Worm (Caenorhabditis elegans) whole organism, late embryonic: ENCODE measurements around the gene F36H1.11.

Experiments used
- C08G9.2 ChIP-seq: sonication (generic microtip); optimal IDR thresholded peaks from 2 replicates; lab custom pipeline; 2016; ENCODE audit warnings: mild to moderate bottlenecking, missing genetic modification characterization, moderate library complexity, missing compliant biosample characterization
- C38D4.7 ChIP-seq: fragments of 200-800 bp; sonication (Bioruptor generic); optimal IDR thresholded peaks from 2 replicates; lab custom pipeline; 2018; ENCODE audit warnings: mild to moderate bottlenecking, missing genetic modification characterization, moderate library complexity, missing compliant biosample characterization
- F13H6.1 ChIP-seq: sonication (generic microtip); optimal IDR thresholded peaks from 2 replicates; lab custom pipeline; 2016; ENCODE audit warnings: missing genetic modification characterization, missing compliant biosample characterization
- K02D7.2 ChIP-seq: sonication (generic microtip); optimal IDR thresholded peaks from 2 replicates; lab custom pipeline; 2017; ENCODE audit warnings: mild to moderate bottlenecking, missing genetic modification characterization, missing compliant biosample characterization
- Y22D7AL.16 ChIP-seq: sonication (generic microtip); optimal IDR thresholded peaks from 2 replicates; lab custom pipeline; 2016; ENCODE audit warnings: missing genetic modification characterization, missing compliant biosample characterization
- ama-1 ChIP-seq: fragments of 150-350 bp; optimal IDR thresholded peaks from 2 replicates; lab custom pipeline; 2014
- ceh-14 ChIP-seq: sonication (generic microtip); optimal IDR thresholded peaks from 2 replicates; lab custom pipeline; 2016; ENCODE audit warnings: missing genotype, missing genetic modification characterization, missing compliant biosample characterization
- ceh-19 ChIP-seq: fragments of 200-800 bp; sonication (Bioruptor generic); optimal IDR thresholded peaks from 2 replicates; lab custom pipeline; 2018; ENCODE audit warnings: mild to moderate bottlenecking, missing genetic modification characterization, missing compliant biosample characterization
- ceh-22 ChIP-seq: sonication (generic microtip); optimal IDR thresholded peaks from 2 replicates; lab custom pipeline; 2017; ENCODE audit warnings: missing biosample characterization, missing genetic modification characterization
- ceh-30 ChIP-seq: fragments of 150-350 bp; optimal IDR thresholded peaks from 2 replicates; lab custom pipeline; 2014; ENCODE audit warnings: missing biosample characterization, missing genetic modification characterization
- ceh-31 ChIP-seq: sonication (generic microtip); optimal IDR thresholded peaks from 2 replicates; lab custom pipeline; 2016; ENCODE audit warnings: missing genetic modification characterization, missing compliant biosample characterization
- ceh-34 ChIP-seq: sonication (generic microtip); optimal IDR thresholded peaks from 2 replicates; lab custom pipeline; 2016; ENCODE audit warnings: mild to moderate bottlenecking, missing genetic modification characterization, missing compliant biosample characterization
- ceh-45 ChIP-seq: fragments of 200-800 bp; sonication (Bioruptor generic); IDR thresholded peaks from 2 replicates; pipeline ENCODE4 v1.3.6; 2022; ENCODE audit warnings: missing genetic modification reagents, missing genetic modification characterization, missing compliant biosample characterization
- ceh-6 ChIP-seq: fragments of 200-800 bp; sonication (Bioruptor generic); optimal IDR thresholded peaks from 2 replicates; lab custom pipeline; 2018; ENCODE audit warnings: mild to moderate bottlenecking, missing genetic modification characterization, missing compliant biosample characterization
- dmd-4 ChIP-seq: sonication (generic microtip); optimal IDR thresholded peaks from 2 replicates; lab custom pipeline; 2016; ENCODE audit warnings: borderline replicate concordance, missing genetic modification characterization, missing compliant biosample characterization
- elt-2 ChIP-seq: sonication (generic microtip); optimal IDR thresholded peaks from 2 replicates; lab custom pipeline; 2016; ENCODE audit warnings: missing genetic modification reagents, missing genetic modification characterization, missing compliant biosample characterization
- eyg-1 ChIP-seq: sonication (generic microtip); optimal IDR thresholded peaks from 2 replicates; lab custom pipeline; 2016; ENCODE audit warnings: missing genotype, missing genetic modification characterization, missing compliant biosample characterization
- fax-1 ChIP-seq: sonication (generic microtip); optimal IDR thresholded peaks from 2 replicates; lab custom pipeline; 2016; ENCODE audit warnings: missing genotype, missing genetic modification characterization, missing compliant biosample characterization
- fkh-6 ChIP-seq: sonication (generic microtip); optimal IDR thresholded peaks from 2 replicates; lab custom pipeline; 2016; ENCODE audit warnings: missing genetic modification characterization, missing compliant biosample characterization
- gmeb-2 ChIP-seq: sonication (generic microtip); optimal IDR thresholded peaks from 2 replicates; lab custom pipeline; 2016; ENCODE audit warnings: missing genetic modification characterization, inconsistent platforms, missing compliant biosample characterization
- hlh-13 ChIP-seq: fragments of 200-800 bp; sonication (Bioruptor generic); optimal IDR thresholded peaks from 2 replicates; lab custom pipeline; 2018; ENCODE audit warnings: mild to moderate bottlenecking, missing genetic modification characterization, missing compliant biosample characterization
- hlh-15 ChIP-seq: sonication (generic microtip); optimal IDR thresholded peaks from 2 replicates; lab custom pipeline; 2016; ENCODE audit warnings: missing genetic modification characterization, missing compliant biosample characterization
- hlh-6 ChIP-seq: sonication (generic microtip); optimal IDR thresholded peaks from 2 replicates; lab custom pipeline; 2016; ENCODE audit warnings: missing genotype, missing genetic modification characterization, missing compliant biosample characterization
- lim-6 ChIP-seq: sonication (generic microtip); optimal IDR thresholded peaks from 2 replicates; lab custom pipeline; 2016; ENCODE audit warnings: missing genetic modification characterization, missing compliant biosample characterization
- lin-11 ChIP-seq: fragments of 200-800 bp; sonication (Bioruptor generic); optimal IDR thresholded peaks from 2 replicates; lab custom pipeline; 2018; ENCODE audit warnings: mild to moderate bottlenecking, missing genetic modification characterization, missing compliant biosample characterization
- nfya-1 ChIP-seq: sonication (generic microtip); optimal IDR thresholded peaks from 2 replicates; lab custom pipeline; 2017; ENCODE audit warnings: missing genetic modification characterization, mild to moderate bottlenecking, missing compliant biosample characterization, antibody characterized with exemption, moderate library complexity
- nhr-11 ChIP-seq: fragments of 150-350 bp; optimal IDR thresholded peaks from 2 replicates; lab custom pipeline; 2014; ENCODE audit warnings: missing biosample characterization, missing genetic modification characterization
- nhr-232 ChIP-seq: sonication (generic microtip); optimal IDR thresholded peaks from 2 replicates; lab custom pipeline; 2016; ENCODE audit warnings: missing genetic modification characterization, missing compliant biosample characterization
- pag-3 ChIP-seq: sonication (generic microtip); optimal IDR thresholded peaks from 2 replicates; lab custom pipeline; 2016; ENCODE audit warnings: missing compliant biosample characterization, missing genetic modification characterization, borderline replicate concordance
- pax-1 ChIP-seq: fragments of 150-350 bp; optimal IDR thresholded peaks from 2 replicates; lab custom pipeline; 2014; ENCODE audit warnings: missing biosample characterization, missing genetic modification characterization
- pha-4 ChIP-seq: fragments of 150-350 bp; optimal IDR thresholded peaks from 2 replicates; lab custom pipeline; 2018; ENCODE audit warnings: missing biosample characterization, missing genetic modification reagents, missing genetic modification characterization
- rnt-1 ChIP-seq: sonication (generic microtip); optimal IDR thresholded peaks from 2 replicates; lab custom pipeline; 2016; ENCODE audit warnings: missing genetic modification characterization, missing compliant biosample characterization
- sox-2 ChIP-seq: fragments of 200-800 bp; sonication (Bioruptor generic); IDR thresholded peaks from 2 replicates; pipeline ENCODE4 v1.3.6; 2022; ENCODE audit warnings: missing genetic modification reagents, missing genetic modification characterization, missing compliant biosample characterization
- tbx-2 ChIP-seq: sonication (generic microtip); optimal IDR thresholded peaks from 2 replicates; lab custom pipeline; 2016; ENCODE audit warnings: missing genetic modification characterization, missing compliant biosample characterization
- tbx-7 ChIP-seq: sonication (generic microtip); optimal IDR thresholded peaks from 2 replicates; lab custom pipeline; 2016; ENCODE audit warnings: missing genotype, missing genetic modification characterization, missing compliant biosample characterization
- unc-42 ChIP-seq: sonication (generic microtip); optimal IDR thresholded peaks from 2 replicates; lab custom pipeline; 2016; ENCODE audit warnings: missing genotype, missing genetic modification characterization, missing compliant biosample characterization
- zip-5 ChIP-seq: sonication (generic microtip); optimal IDR thresholded peaks from 2 replicates; lab custom pipeline; 2016; ENCODE audit warnings: missing genetic modification characterization, missing compliant biosample characterization

F36H1.11 gene

DNA sequence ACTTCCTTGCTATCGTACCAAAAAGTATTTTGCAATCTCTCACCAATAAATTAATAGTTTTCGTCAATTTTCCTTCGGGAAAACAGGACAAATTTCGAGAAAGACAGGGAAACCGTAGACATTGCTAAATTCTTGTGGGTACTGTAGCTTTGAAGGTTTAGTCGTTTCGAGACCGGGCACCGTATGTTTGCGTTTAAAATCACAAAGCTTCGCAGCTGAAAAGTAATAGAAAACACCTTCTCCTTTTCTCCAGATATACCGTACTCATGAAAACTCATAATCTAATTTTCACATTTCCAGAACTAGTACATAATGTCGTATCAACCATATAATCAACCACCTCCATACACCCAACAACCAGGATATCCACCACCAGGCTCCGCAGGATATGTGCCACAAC is 40.0 kb upstream of the F36H1.11 start, which contains the start of gene F13H10.6:
Gene F13H10.6, plus strand, starts transcription at position 301 of the 400 bp plus-strand sequence.
- no peak for TF ChIP-seq pag-3
- no peak for TF ChIP-seq ceh-45
- TF ChIP-seq zip-5 (tag; lab: Kevin White, UChicago) = no peak
- TF ChIP-seq Y22D7AL.16 (tag; lab: Kevin White, UChicago) = no peak
- TF ChIP-seq lim-6 = no peak
- no peak for TF ChIP-seq ama-1
- no peak for TF ChIP-seq hlh-6 (tag; lab: Kevin White, UChicago)
- TF ChIP-seq nfya-1 (tag; lab: Kevin White, UChicago) = no peak
- no peak for TF ChIP-seq C08G9.2 (tag; lab: Kevin White, UChicago)
- TF ChIP-seq K02D7.2 (tag; lab: Kevin White, UChicago) = no peak
- no peak for TF ChIP-seq F13H6.1 (tag; lab: Kevin White, UChicago)
- no peak for TF ChIP-seq ceh-22 (tag; lab: Kevin White, UChicago)
- TF ChIP-seq ceh-19 = no peak
- TF ChIP-seq dmd-4 (tag; lab: Kevin White, UChicago) = no peak
- TF ChIP-seq tbx-7 (tag; lab: Kevin White, UChicago) = no peak
- TF ChIP-seq ceh-6 (GFP tag; lab: Kevin White, UChicago) = no peak
- no peak for TF ChIP-seq tbx-2
- no peak for TF ChIP-seq lin-11 (tag; lab: Kevin White, UChicago)
- no peak for TF ChIP-seq hlh-13

DNA sequence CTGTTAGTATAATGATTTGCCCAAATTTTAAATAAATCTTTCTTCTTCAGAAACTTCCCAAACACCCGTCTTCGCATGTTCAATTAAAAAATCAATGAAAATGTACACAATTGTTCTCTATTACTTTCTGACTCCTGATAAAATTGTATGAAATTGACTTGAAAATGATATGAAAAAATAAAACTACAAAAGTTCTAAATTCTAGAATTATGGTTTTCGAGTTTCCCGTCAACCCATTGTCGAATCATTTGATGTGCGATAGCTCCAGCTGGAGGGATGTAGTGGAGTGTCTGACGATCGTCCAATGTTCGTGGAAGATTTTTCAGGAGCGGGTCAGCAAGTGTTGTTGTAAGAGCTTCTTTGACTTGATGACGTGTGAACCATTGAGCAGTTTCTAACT is 39.0 kb upstream of the F36H1.11 start:
- TF ChIP-seq hlh-15 (tag; lab: Kevin White, UChicago) = no peak
- no peak for TF ChIP-seq rnt-1
- no peak for TF ChIP-seq ceh-31
- TF ChIP-seq nfya-1 (tag; lab: Kevin White, UChicago) = no peak
- no peak for TF ChIP-seq fkh-6 (tag; lab: Kevin White, UChicago)
- no peak for TF ChIP-seq eyg-1
- no peak for TF ChIP-seq pha-4
- no peak for TF ChIP-seq fax-1 (tag; lab: Kevin White, UChicago)
- TF ChIP-seq sox-2 = no peak
- TF ChIP-seq, all 69 proteins: peak for 0

DNA sequence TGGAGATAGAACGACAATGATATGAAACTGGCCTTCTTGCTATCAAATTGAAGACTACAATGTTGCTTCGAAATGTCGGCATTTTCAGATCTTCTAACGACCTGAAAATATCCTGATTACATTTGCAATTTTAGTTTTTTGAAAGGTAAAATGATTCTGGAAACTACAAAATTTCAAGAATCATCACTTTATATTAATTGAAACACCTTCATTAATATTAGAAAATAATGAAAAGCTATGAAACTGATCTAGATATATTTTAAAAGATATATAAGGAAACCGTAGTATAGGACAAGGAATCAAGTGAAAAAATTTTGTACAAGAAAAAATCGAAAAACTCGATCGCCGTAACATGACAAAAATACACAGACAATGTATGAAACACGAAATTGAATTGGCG is 37.1 kb upstream of the F36H1.11 start, which contains the start of gene ndx-9:
Gene ndx-9, minus strand, starts transcription at position 101 of the 400 bp plus-strand sequence.
- TF ChIP-seq nfya-1 (tag; lab: Kevin White, UChicago) (no peak), ceh-19 (no peak), nhr-11 (no peak), gmeb-2 (tag; lab: Kevin White, UChicago) (no peak), pax-1 (no peak), C38D4.7 (GFP tag; lab: Kevin White, UChicago) (no peak), ceh-30 (tag; lab: Kevin White, UChicago) (no peak), pha-4 (no peak)

DNA sequence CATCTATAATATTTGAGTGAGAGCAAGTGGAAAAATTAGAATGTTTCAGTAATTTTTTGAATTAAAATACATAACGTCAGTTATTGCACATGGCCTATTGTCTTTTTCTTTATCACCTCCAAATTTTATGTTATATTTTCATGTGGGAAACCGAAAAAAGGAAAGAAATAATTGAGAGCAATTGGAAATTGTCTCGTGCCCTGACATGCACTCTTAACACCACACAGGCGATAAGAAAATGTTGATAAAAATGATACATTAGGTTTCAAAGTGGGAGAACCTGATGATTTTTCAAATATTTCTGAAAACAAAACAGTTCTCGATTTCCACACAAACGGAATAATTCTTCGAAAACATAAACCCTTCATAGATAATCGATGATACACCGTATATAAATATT is 33.1 kb upstream of the F36H1.11 start, which contains the start of gene F13H10.3:
Gene F13H10.3, minus strand, starts transcription at position 73 of the 400 bp plus-strand sequence.
- TF ChIP-seq ceh-31 = no peak
- TF ChIP-seq elt-2 (tag; lab: Kevin White, UChicago) = peak; percentile 25
- no peak for TF ChIP-seq pax-1
- TF ChIP-seq, all 69 proteins: peak for 1

DNA sequence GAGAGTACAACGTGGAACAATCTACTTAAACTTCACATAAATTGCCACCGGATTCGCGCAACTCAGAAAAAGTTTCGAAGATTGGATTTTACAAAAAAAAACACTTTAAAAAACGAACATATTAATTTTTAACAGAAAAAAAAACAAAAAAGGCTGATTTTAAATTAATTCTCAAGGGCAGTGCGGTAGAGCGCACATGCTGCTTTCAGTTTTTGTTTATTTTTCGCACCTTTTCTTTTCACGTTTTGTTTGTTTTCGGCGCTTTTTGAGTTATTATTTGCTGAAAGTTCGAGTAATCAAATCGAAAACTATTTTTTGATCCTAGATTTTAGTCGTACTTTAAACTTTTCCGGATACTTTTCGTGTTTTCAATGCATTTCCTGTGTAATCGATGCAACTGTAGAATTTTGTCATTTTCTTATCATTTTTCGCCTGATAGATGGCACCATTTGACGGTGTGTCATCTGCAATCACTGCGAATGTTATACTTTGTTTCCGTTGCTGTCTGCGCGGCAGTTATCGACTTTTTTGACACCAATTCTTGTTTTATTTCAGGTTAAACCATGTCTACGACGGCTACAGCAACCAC is 28.9 kb upstream of the F36H1.11 start, which contains the start of gene F13H10.8:
Gene F13H10.8, plus strand, starts transcription at position 556 of the 589 bp plus-strand sequence.
- peak; percentile 25 for TF ChIP-seq tbx-7 (tag; lab: Kevin White, UChicago)
- TF ChIP-seq unc-42 = peak; percentile 82
- TF ChIP-seq tbx-2 = peak; percentile 37
- no peak for TF ChIP-seq gmeb-2 (tag; lab: Kevin White, UChicago)
- TF ChIP-seq pag-3 = no peak
- TF ChIP-seq elt-2 (tag; lab: Kevin White, UChicago) = peak; percentile 73
- no peak for TF ChIP-seq nhr-232 (tag; lab: Kevin White, UChicago)
- TF ChIP-seq ceh-34 (tag; lab: Kevin White, UChicago) = no peak
- TF ChIP-seq ceh-45 = no peak
- TF ChIP-seq Y22D7AL.16 (tag; lab: Kevin White, UChicago) = no peak
- no peak for TF ChIP-seq nhr-11
- peak; percentile 14 for TF ChIP-seq ceh-14 (tag; lab: Kevin White, UChicago)
